Worm (Caenorhabditis elegans) whole organism, young adult: ENCODE measurements around the gene C27B7.6.

Experiments
- F52B5.7 ChIP-seq: sonication (generic microtip); optimal IDR thresholded peaks from 2 replicates; lab custom pipeline; 2016; ENCODE audit warnings: mild to moderate bottlenecking, missing genetic modification characterization, missing compliant biosample characterization
- T26A5.8 ChIP-seq: sonication (generic microtip); optimal IDR thresholded peaks from 2 replicates; lab custom pipeline; 2016; ENCODE audit warnings: missing genetic modification characterization, missing compliant biosample characterization
- bed-2 ChIP-seq: fragments of 200-800 bp; sonication (Bioruptor generic); IDR thresholded peaks from 2 replicates; pipeline ENCODE4 v1.3.6; 2022; ENCODE audit warnings: missing genetic modification reagents, missing genetic modification characterization, missing compliant biosample characterization
- cebp-2 ChIP-seq: fragments of 200-800 bp; sonication (Bioruptor generic); IDR thresholded peaks from 2 replicates; pipeline ENCODE4 v1.3.6; 2022; ENCODE audit warnings: missing genetic modification characterization, missing compliant biosample characterization
- ekl-4 ChIP-seq: fragments of 200-800 bp; sonication (Bioruptor generic); IDR thresholded peaks from 2 replicates; pipeline ENCODE4 v1.3.6; 2022; ENCODE audit warnings: missing genetic modification reagents, missing genetic modification characterization, missing compliant biosample characterization
- hlh-12 ChIP-seq: sonication (generic microtip); optimal IDR thresholded peaks from 2 replicates; lab custom pipeline; 2016; ENCODE audit warnings: missing genetic modification characterization, missing compliant biosample characterization
- hmg-20 ChIP-seq: fragments of 200-800 bp; sonication (Bioruptor generic); IDR thresholded peaks from 2 replicates; pipeline ENCODE4 v1.3.6; 2022; ENCODE audit warnings: missing genetic modification reagents, missing genetic modification characterization, missing compliant biosample characterization
- lin-35 ChIP-seq, 3 experiments: fragments of 150-350 bp in 2 of 3; sonication (generic microtip) in 1 of 3; optimal IDR thresholded peaks; 2 replicates each; lab custom pipeline; 2014 to 2018; ENCODE audit warnings: missing biosample characterization in 3 of 3, missing genetic modification characterization in 3 of 3, missing genetic modification reagents in 3 of 3
- mes-4 ChIP-seq: sonication (generic microtip); optimal IDR thresholded peaks from 2 replicates; lab custom pipeline; 2016; ENCODE audit warnings: missing genotype, missing genetic modification characterization, missing compliant biosample characterization
- mxl-1 ChIP-seq: sonication (generic microtip); optimal IDR thresholded peaks from 2 replicates; lab custom pipeline; 2016; ENCODE audit warnings: missing genetic modification characterization, missing compliant biosample characterization
- rec-8 ChIP-seq, 2 experiments: sonication (generic microtip); optimal IDR thresholded peaks; 2 replicates each; lab custom pipeline; 2016; ENCODE audit warnings: mild to moderate bottlenecking in 2 of 2, missing genetic modification characterization in 2 of 2, missing genetic modification reagents in 2 of 2, missing genotype in 2 of 2, missing biosample characterization in 1 of 2, missing compliant biosample characterization in 1 of 2, moderate library complexity in 1 of 2
- tlf-1 ChIP-seq: fragments of 200-800 bp; sonication (Bioruptor generic); optimal IDR thresholded peaks from 2 replicates; lab custom pipeline; 2018; ENCODE audit warnings: mild to moderate bottlenecking, missing genetic modification characterization, missing compliant biosample characterization
- zim-3 ChIP-seq: sonication (generic microtip); optimal IDR thresholded peaks from 2 replicates; lab custom pipeline; 2017; ENCODE audit warnings: mild to moderate bottlenecking, missing genetic modification characterization, moderate library complexity, missing compliant biosample characterization
- ztf-6 ChIP-seq: fragments of 200-800 bp; sonication (Bioruptor generic); IDR thresholded peaks from 2 replicates; pipeline ENCODE4 v1.3.6; 2022; ENCODE audit warnings: missing genetic modification reagents, missing genetic modification characterization, missing compliant biosample characterization

- TF ChIP-seq ztf-6 (GFP tag; lab: Robert Waterston, UW) (no peak), hlh-12 (no peak), mxl-1 (tag; lab: Kevin White, UChicago) (no peak), rec-8 (tag; optimal IDR thresholded peaks at IDR 0.05; lab: Kevin White, UChicago) (no peak), lin-35 (GFP tag; optimal IDR thresholded peaks at IDR 0.05; lab: Kevin White, UChicago) (no peak), tlf-1 (GFP tag; lab: Kevin White, UChicago) (no peak), zim-3 (tag; lab: Kevin White, UChicago) (no peak), bed-2 (GFP tag; lab: Robert Waterston, UW) (no peak), ekl-4 (GFP tag; lab: Robert Waterston, UW) (no peak), hmg-20 (no peak), mes-4 (tag; lab: Kevin White, UChicago) (no peak), T26A5.8 (tag; lab: Kevin White, UChicago) (no peak), cebp-2 (GFP tag; lab: Robert Waterston, UW) (no peak), F52B5.7 (no peak)
Measured at ce11 chrIV:8886228-8886627, 19.9 kb downstream of the C27B7.6 start, which contains the start of gene C09G9.5.
